Worm (Caenorhabditis elegans): Measurements from ENCODE around the gene ubc-26.

ce11 chrII:2858851-2859250 lies 41.3 kb downstream of the ubc-26 start:
- TF ChIP-seq fos-1 (tag; optimal IDR thresholded peaks at IDR 0.05) (no peak), lin-13 (GFP tag; optimal IDR thresholded peaks at IDR 0.05) (no peak), attf-4 (tag; optimal IDR thresholded peaks at IDR 0.05) (no peak), dpl-1 (GFP tag; optimal IDR thresholded peaks at IDR 0.05) (no peak)
